Worm (Caenorhabditis elegans) whole organism, L3 larva: ENCODE results near the gene C06C6.8.
"Not testable (repeated sequence)": the region's sequence is repeated elsewhere in the genome, so short reads cannot be mapped to it uniquely, and the experiment has no call there.

Source experiments
- R02D3.7 ChIP-seq: fragments of 150-350 bp; optimal IDR thresholded peaks from 2 replicates; lab custom pipeline; 2014; ENCODE audit warnings: missing biosample characterization, missing genetic modification characterization
- ZK546.5 ChIP-seq: sonication (generic microtip); optimal IDR thresholded peaks from 2 replicates; lab custom pipeline; 2017; ENCODE audit warnings: missing biosample characterization, missing genetic modification characterization
- aly-2 ChIP-seq: fragments of 150-350 bp; optimal IDR thresholded peaks from 2 replicates; lab custom pipeline; 2014; ENCODE audit warnings: missing biosample characterization, missing genetic modification characterization
- ama-1 ChIP-seq: fragments of 150-350 bp; optimal IDR thresholded peaks from 2 replicates; lab custom pipeline; 2018
- ceh-16 ChIP-seq: sonication (generic microtip); optimal IDR thresholded peaks from 2 replicates; lab custom pipeline; 2017; ENCODE audit warnings: missing biosample characterization, missing genetic modification characterization
- ceh-82 ChIP-seq: fragments of 150-350 bp; optimal IDR thresholded peaks from 2 replicates; lab custom pipeline; 2014; ENCODE audit warnings: missing biosample characterization, missing genetic modification characterization
- ceh-9 ChIP-seq: sonication (generic microtip); optimal IDR thresholded peaks from 2 replicates; lab custom pipeline; 2018; ENCODE audit warnings: missing biosample characterization, missing genetic modification characterization
- daf-12 ChIP-seq: fragments of 150-350 bp; optimal IDR thresholded peaks from 2 replicates; lab custom pipeline; 2014; ENCODE audit warnings: missing biosample characterization, missing genetic modification reagents, missing genetic modification characterization
- egl-27 ChIP-seq: sonication (generic microtip); optimal IDR thresholded peaks from 4 replicates; lab custom pipeline; 2017; ENCODE audit warnings: missing biosample characterization, missing genetic modification reagents, missing genetic modification characterization
- elt-1 ChIP-seq: fragments of 150-350 bp; optimal IDR thresholded peaks from 2 replicates; lab custom pipeline; 2014; ENCODE audit warnings: missing biosample characterization, missing genetic modification characterization
- elt-2 ChIP-seq: sonication (generic microtip); optimal IDR thresholded peaks from 2 replicates; lab custom pipeline; 2016; ENCODE audit warnings: missing genetic modification reagents, mild to moderate bottlenecking, missing genetic modification characterization, missing compliant biosample characterization
- fkh-10 ChIP-seq: sonication (generic microtip); optimal IDR thresholded peaks from 2 replicates; lab custom pipeline; 2017; ENCODE audit warnings: missing biosample characterization, missing genetic modification reagents, missing genetic modification characterization
- fkh-2 ChIP-seq: fragments of 150-350 bp; optimal IDR thresholded peaks from 2 replicates; lab custom pipeline; 2014; ENCODE audit warnings: missing biosample characterization, missing genetic modification reagents, missing genetic modification characterization
- fos-1 ChIP-seq: fragments of 150-350 bp; optimal IDR thresholded peaks from 2 replicates; lab custom pipeline; 2014; ENCODE audit warnings: missing biosample characterization, missing genetic modification characterization
- jun-1 ChIP-seq: fragments of 150-350 bp; optimal IDR thresholded peaks from 2 replicates; lab custom pipeline; 2014; ENCODE audit warnings: missing biosample characterization, missing genetic modification reagents, missing genetic modification characterization
- lin-15B ChIP-seq: fragments of 150-350 bp; optimal IDR thresholded peaks from 2 replicates; lab custom pipeline; 2014; ENCODE audit warnings: missing biosample characterization, missing genetic modification characterization
- lin-39 ChIP-seq: fragments of 150-350 bp; optimal IDR thresholded peaks from 2 replicates; lab custom pipeline; 2018; ENCODE audit warnings: missing biosample characterization, missing genetic modification reagents, missing genetic modification characterization
- lsy-12 ChIP-seq: sonication (generic microtip); optimal IDR thresholded peaks from 2 replicates; lab custom pipeline; 2016; ENCODE audit warnings: mild to moderate bottlenecking, missing genetic modification characterization, missing compliant biosample characterization
- mdl-1 ChIP-seq: fragments of 150-350 bp; optimal IDR thresholded peaks from 2 replicates; lab custom pipeline; 2014; ENCODE audit warnings: missing biosample characterization, missing genetic modification characterization
- nfya-1 ChIP-seq: sonication (generic microtip); optimal IDR thresholded peaks from 2 replicates; lab custom pipeline; 2017; ENCODE audit warnings: missing genetic modification characterization, mild to moderate bottlenecking, missing compliant biosample characterization, antibody characterized with exemption, moderate library complexity; ENCODE audit not compliant: insufficient read depth
- nhr-11 ChIP-seq: fragments of 150-350 bp; optimal IDR thresholded peaks from 2 replicates; lab custom pipeline; 2014; ENCODE audit warnings: missing biosample characterization, missing genetic modification characterization
- nhr-12 ChIP-seq: fragments of 150-350 bp; optimal IDR thresholded peaks from 2 replicates; lab custom pipeline; 2014; ENCODE audit warnings: missing biosample characterization, missing genetic modification characterization
- nhr-23 ChIP-seq: fragments of 150-350 bp; optimal IDR thresholded peaks from 2 replicates; lab custom pipeline; 2014; ENCODE audit warnings: missing biosample characterization, missing genetic modification reagents, missing genetic modification characterization
- nhr-25 ChIP-seq: sonication (generic microtip); optimal IDR thresholded peaks from 2 replicates; lab custom pipeline; 2017; ENCODE audit warnings: missing biosample characterization, missing genetic modification characterization
- nhr-43 ChIP-seq: sonication (generic microtip); optimal IDR thresholded peaks from 2 replicates; lab custom pipeline; 2016; ENCODE audit warnings: mild to moderate bottlenecking, missing genetic modification characterization, missing compliant biosample characterization; ENCODE audit not compliant: poor library complexity, severe bottlenecking
- nhr-67 ChIP-seq: fragments of 150-350 bp; optimal IDR thresholded peaks from 2 replicates; lab custom pipeline; 2014; ENCODE audit warnings: missing biosample characterization, missing genetic modification characterization
- nhr-77 ChIP-seq: fragments of 150-350 bp; optimal IDR thresholded peaks from 2 replicates; lab custom pipeline; 2014; ENCODE audit warnings: missing biosample characterization, missing genetic modification characterization
- pha-4 ChIP-seq: fragments of 150-350 bp; optimal IDR thresholded peaks from 2 replicates; lab custom pipeline; 2014; ENCODE audit warnings: missing biosample characterization, missing genetic modification reagents, missing genetic modification characterization
- pqm-1 ChIP-seq: fragments of 150-350 bp; optimal IDR thresholded peaks from 2 replicates; lab custom pipeline; 2017; ENCODE audit warnings: missing biosample characterization, missing genetic modification characterization, inconsistent platforms
- sea-2 ChIP-seq: fragments of 150-350 bp; sonication (generic microtip); optimal IDR thresholded peaks from 4 replicates; lab custom pipeline; 2014; ENCODE audit warnings: missing biosample characterization, missing genetic modification reagents, missing genetic modification characterization
- skn-1 ChIP-seq: fragments of 150-350 bp; optimal IDR thresholded peaks from 2 replicates; lab custom pipeline; 2014; ENCODE audit warnings: missing biosample characterization, missing genetic modification characterization
- snpc-4 ChIP-seq: fragments of 150-350 bp; optimal IDR thresholded peaks from 2 replicates; lab custom pipeline; 2014; ENCODE audit warnings: missing biosample characterization, missing genetic modification characterization
- unc-39 ChIP-seq: sonication (generic microtip); optimal IDR thresholded peaks from 4 replicates; lab custom pipeline; 2017; ENCODE audit warnings: missing biosample characterization, missing genetic modification characterization
- unc-62 ChIP-seq: fragments of 150-350 bp; sonication (generic microtip); optimal IDR thresholded peaks from 4 replicates; lab custom pipeline; 2014; ENCODE audit warnings: missing biosample characterization, missing genetic modification reagents, missing genetic modification characterization
- zag-1 ChIP-seq: fragments of 150-350 bp; optimal IDR thresholded peaks from 2 replicates; lab custom pipeline; 2014; ENCODE audit warnings: missing biosample characterization, missing genetic modification characterization
- ztf-11 ChIP-seq: fragments of 150-350 bp; optimal IDR thresholded peaks from 2 replicates; lab custom pipeline; 2014; ENCODE audit warnings: missing biosample characterization, missing genetic modification characterization
- ztf-4 ChIP-seq: fragments of 150-350 bp; optimal IDR thresholded peaks from 2 replicates; lab custom pipeline; 2014; ENCODE audit warnings: missing biosample characterization, missing genetic modification characterization

C06C6.8 gene

ce11 chrV:15991850-15992249 is 5.1 kb upstream of the C06C6.8 start, which contains the start of gene C06C6.7:
Gene C06C6.7, plus strand, starts transcription at chrV:15992150.
- not testable (repeated sequence) for TF ChIP-seq ama-1 (lab: Kevin White, UChicago); nhr-67 (tag; lab: Kevin White, UChicago); nhr-11 (tag; lab: Kevin White, UChicago)
- TF ChIP-seq, all 47 proteins: peak for 0; not testable (repeated sequence) for 47

ce11 chrV:16000433-16000832 is 3.5 kb downstream of the C06C6.8 start, which contains the start of gene nhr-50:
Gene nhr-50, minus strand, starts transcription at chrV:16000631.
- TF ChIP-seq nhr-25 = peak; percentile 12
- TF ChIP-seq elt-1 (tag; lab: Kevin White, UChicago) = no peak
- TF ChIP-seq pqm-1 (tag; lab: Kevin White, UChicago) = peak; percentile 84
- TF ChIP-seq ztf-4 (tag; lab: Kevin White, UChicago) = no peak
- TF ChIP-seq snpc-4 (tag; lab: Kevin White, UChicago) = no peak
- peak; percentile 69 for TF ChIP-seq fos-1 (tag; lab: Kevin White, UChicago)
- no peak for TF ChIP-seq nhr-12 (tag; lab: Kevin White, UChicago)
- no peak for TF ChIP-seq fkh-10 (GFP tag; lab: Kevin White, UChicago)
- TF ChIP-seq pha-4 = peak; percentile 93
- peak; percentile 80 for TF ChIP-seq elt-2 (tag; lab: Kevin White, UChicago)
- peak; percentile 55 for TF ChIP-seq nhr-23 (tag; lab: Kevin White, UChicago)
- peak; percentile 13 for TF ChIP-seq mdl-1 (tag; lab: Kevin White, UChicago)
- no peak for TF ChIP-seq ZK546.5 (tag; lab: Kevin White, UChicago)
- peak; percentile 92 for TF ChIP-seq jun-1
- TF ChIP-seq skn-1 = peak; percentile 13

- TF ChIP-seq ceh-16 (tag; lab: Kevin White, UChicago) (no peak), pqm-1 (tag; lab: Kevin White, UChicago) (no peak), skn-1 (no peak), nhr-25 (no peak), pha-4 (no peak), snpc-4 (tag; lab: Kevin White, UChicago) (no peak), lsy-12 (no peak), fkh-2 (tag; lab: Kevin White, UChicago) (no peak), aly-2 (no peak)
Observed at ce11 chrV:16002288-16002687, 5.4 kb downstream of the C06C6.8 start, which contains the start of gene nhr-63. Gene nhr-63, plus strand, starts transcription at chrV:16002588.

- no peak for TF ChIP-seq snpc-4 (tag; lab: Kevin White, UChicago)
- no peak for TF ChIP-seq pqm-1 (tag; lab: Kevin White, UChicago)
- TF ChIP-seq elt-1 (tag; lab: Kevin White, UChicago) = no peak
- TF ChIP-seq aly-2 = no peak
- TF ChIP-seq ceh-9 = no peak
- no peak for TF ChIP-seq unc-39
- no peak for TF ChIP-seq zag-1
- no peak for TF ChIP-seq nhr-67 (tag; lab: Kevin White, UChicago)
- no peak for TF ChIP-seq nhr-77 (tag; lab: Kevin White, UChicago)
- TF ChIP-seq nfya-1 (tag; lab: Kevin White, UChicago) = no peak
- TF ChIP-seq ZK546.5 (tag; lab: Kevin White, UChicago) = no peak
- TF ChIP-seq lsy-12 = no peak
- TF ChIP-seq ztf-4 (tag; lab: Kevin White, UChicago) = no peak
- no peak for TF ChIP-seq mdl-1 (tag; lab: Kevin White, UChicago)
- TF ChIP-seq nhr-12 (tag; lab: Kevin White, UChicago) = no peak
- TF ChIP-seq fkh-10 (GFP tag; lab: Kevin White, UChicago) = no peak
- no peak for TF ChIP-seq pha-4
- TF ChIP-seq daf-12 (tag; lab: Kevin White, UChicago) = no peak
- TF ChIP-seq lin-15B = no peak
- no peak for TF ChIP-seq lin-39
Observed at ce11 chrV:16007505-16007904, 10.6 kb downstream of the C06C6.8 start, which contains the start of gene str-231. Gene str-231, minus strand, starts transcription at chrV:16007605.

- TF ChIP-seq lsy-12 (no peak), pha-4 (no peak), ceh-16 (tag; lab: Kevin White, UChicago) (no peak), fos-1 (tag; lab: Kevin White, UChicago) (no peak), ztf-11 (tag; lab: Kevin White, UChicago) (no peak), ceh-82 (tag; lab: Kevin White, UChicago) (no peak), aly-2 (no peak), egl-27 (tag; lab: Kevin White, UChicago) (no peak), nhr-43 (tag; lab: Kevin White, UChicago) (no peak), unc-62 (no peak), nfya-1 (tag; lab: Kevin White, UChicago) (no peak), skn-1 (no peak), nhr-77 (tag; lab: Kevin White, UChicago) (no peak), pqm-1 (tag; lab: Kevin White, UChicago) (no peak), sea-2 (no peak), unc-39 (no peak), nhr-11 (tag; lab: Kevin White, UChicago) (no peak), R02D3.7 (tag; lab: Kevin White, UChicago) (no peak)
- TF ChIP-seq, all 47 proteins: peak for 0
Observed at ce11 chrV:16009564-16009963, 12.6 kb downstream of the C06C6.8 start, which contains the start of gene str-233. Gene str-233, minus strand, starts transcription at chrV:16009664.
